Fruit fly (Drosophila melanogaster): ENCODE results near the gene Ptp61F.

The Ptp61F gene

dm6 chr3L:1294835-1295234, 180.2 kb downstream of the Ptp61F start:
- TF ChIP-seq eg (GFP tag; IDR thresholded peaks at IDR 0.05) (no peak), fd59A (GFP tag; optimal IDR thresholded peaks at IDR 0.05) (no peak), cyc (GFP tag; optimal IDR thresholded peaks at IDR 0.05) (no peak), Hr38 (GFP tag; optimal IDR thresholded peaks at IDR 0.05) (no peak)
